Fruit fly (Drosophila melanogaster) whole organism, wandering third instar larva: ENCODE data around the gene pav.

Source experiments
- dsf ChIP-seq: sonication (Bioruptor generic); optimal IDR thresholded peaks from 2 replicates; lab custom pipeline; 2016; ENCODE audit warnings: missing biosample characterization, missing genetic modification characterization, borderline replicate concordance
- h ChIP-seq: fragments of 200-800 bp; sonication (Bioruptor generic); optimal IDR thresholded peaks from 3 replicates; lab custom pipeline; 2016; ENCODE audit warnings: missing biosample characterization, mild to moderate bottlenecking, missing genetic modification characterization

DNA sequence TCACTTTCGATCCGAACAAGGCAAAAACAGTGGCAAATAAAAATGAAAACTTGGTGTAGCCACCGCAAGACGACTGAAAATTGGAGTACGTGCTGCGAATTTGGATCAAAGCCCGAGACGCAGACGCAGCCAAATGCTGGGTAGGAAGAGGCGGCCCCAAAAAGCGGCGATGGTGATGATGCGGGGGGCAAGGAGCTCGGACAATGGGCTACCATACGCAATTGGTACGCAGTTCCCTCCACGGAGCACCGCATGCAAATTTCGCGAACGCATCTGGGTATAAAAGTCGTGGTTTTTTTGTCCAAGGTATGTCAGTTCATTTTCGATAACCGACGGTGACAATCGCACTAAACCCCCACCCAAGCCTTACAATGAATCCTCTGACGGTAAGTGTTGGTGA lies 27.5 kb upstream of the pav start, which contains the start of gene Cpr64Ad:
- TF ChIP-seq h (GFP tag; lab: Kevin White, UChicago) (no peak), dsf (GFP tag; lab: Kevin White, UChicago) (no peak)
